Worm (Caenorhabditis elegans) whole organism, young adult: Measurements from ENCODE around the gene chil-17.
"Not testable (repeated sequence)": the region's sequence is repeated elsewhere in the genome, so short reads cannot be mapped to it uniquely, and the experiment has no call there.

Source experiments
- F39B2.1 ChIP-seq: fragments of 200-800 bp; sonication (Bioruptor generic); IDR thresholded peaks from 2 replicates; pipeline ENCODE4 v1.3.6; 2022; ENCODE audit warnings: missing genetic modification reagents, missing genetic modification characterization, missing compliant biosample characterization
- K12H6.12 ChIP-seq: fragments of 200-800 bp; sonication (Bioruptor generic); optimal IDR thresholded peaks from 2 replicates; lab custom pipeline; 2018; ENCODE audit warnings: mild to moderate bottlenecking, missing genetic modification characterization, missing compliant biosample characterization
- aptf-2 ChIP-seq: fragments of 200-800 bp; sonication (Bioruptor generic); conservative IDR thresholded peaks from 2 replicates; pipeline ENCODE4 v1.3.6; 2022; ENCODE audit warnings: missing genetic modification reagents, missing genetic modification characterization, missing compliant biosample characterization
- ceh-79 ChIP-seq: sonication (generic microtip); optimal IDR thresholded peaks from 2 replicates; lab custom pipeline; 2017; ENCODE audit warnings: mild to moderate bottlenecking, missing genetic modification characterization, missing compliant biosample characterization
- him-1 ChIP-seq: sonication (generic microtip); optimal IDR thresholded peaks from 2 replicates; lab custom pipeline; 2016; ENCODE audit warnings: missing genotype, missing genetic modification reagents, missing genetic modification characterization, missing compliant biosample characterization
- hmg-1.2 ChIP-seq: fragments of 200-800 bp; sonication (Bioruptor generic); IDR thresholded peaks from 2 replicates; pipeline ENCODE4 v1.3.6; 2022; ENCODE audit warnings: missing genetic modification reagents, missing genetic modification characterization, missing compliant biosample characterization
- hmg-20 ChIP-seq: fragments of 200-800 bp; sonication (Bioruptor generic); IDR thresholded peaks from 2 replicates; pipeline ENCODE4 v1.3.6; 2022; ENCODE audit warnings: missing genetic modification reagents, missing genetic modification characterization, missing compliant biosample characterization
- nfya-1 ChIP-seq: sonication (generic microtip); optimal IDR thresholded peaks from 2 replicates; lab custom pipeline; 2017; ENCODE audit warnings: antibody characterized with exemption, missing compliant biosample characterization, missing genetic modification characterization, borderline replicate concordance; ENCODE audit not compliant: insufficient read depth
- unc-62 ChIP-seq: fragments of 150-350 bp; optimal IDR thresholded peaks from 2 replicates; lab custom pipeline; 2014; ENCODE audit warnings: missing biosample characterization, missing genetic modification reagents, missing genetic modification characterization
- ztf-26 ChIP-seq: sonication (generic microtip); optimal IDR thresholded peaks from 2 replicates; lab custom pipeline; 2017; ENCODE audit warnings: missing genetic modification characterization, missing compliant biosample characterization
- ztf-6 ChIP-seq: fragments of 200-800 bp; sonication (Bioruptor generic); IDR thresholded peaks from 2 replicates; pipeline ENCODE4 v1.3.6; 2022; ENCODE audit warnings: missing genetic modification reagents, missing genetic modification characterization, missing compliant biosample characterization

- not testable (repeated sequence) for TF ChIP-seq ceh-79 (tag; lab: Kevin White, UChicago); nfya-1; hmg-1.2 (GFP tag; lab: Robert Waterston, UW); ztf-26 (tag; lab: Kevin White, UChicago); ztf-6 (GFP tag; lab: Robert Waterston, UW); F39B2.1 (GFP tag; lab: Robert Waterston, UW); K12H6.12 (tag; lab: Kevin White, UChicago); aptf-2; hmg-20; unc-62 (GFP tag; lab: Kevin White, UChicago); him-1 (tag; lab: Kevin White, UChicago)
These were observed 34.9 kb downstream of the chil-17 start for ce11 chrII:9405013-9405412.
